Fruit fly (Drosophila melanogaster): ENCODE data around the gene CG31538.

The CG31538 gene

dm6 chr3R:5277735-5278134, at the start of gene CG31538:
Gene CG31538 (minus strand): TSS chr3R:5277835.
- no peak for TF ChIP-seq CG17801 (GFP tag; optimal IDR thresholded peaks at IDR 0.05; ENCODE audit: partially characterized antibody)

dm6 chr3R:5326166-5326565, 48.5 kb upstream of the CG31538 start:
- TF ChIP-seq CG17801 (GFP tag; optimal IDR thresholded peaks at IDR 0.05; ENCODE audit: partially characterized antibody) = no peak

dm6 chr3R:5323741-5324538, 46.3 kb upstream of the CG31538 start:
- peak; percentile 66 for TF ChIP-seq CG17801 (GFP tag; optimal IDR thresholded peaks at IDR 0.05; ENCODE audit: partially characterized antibody)

- peak; percentile 49 for TF ChIP-seq CG17801 (GFP tag; optimal IDR thresholded peaks at IDR 0.05; ENCODE audit: partially characterized antibody)
Observed at dm6 chr3R:5322182-5322609, 44.6 kb upstream of the CG31538 start.

- TF ChIP-seq CG17801 (GFP tag; optimal IDR thresholded peaks at IDR 0.05; ENCODE audit: partially characterized antibody) = no peak
Observed at dm6 chr3R:5320672-5321071, 43.0 kb upstream of the CG31538 start.

dm6 chr3R:5319059-5319785, 41.6 kb upstream of the CG31538 start:
- no peak for TF ChIP-seq CG17801 (GFP tag; optimal IDR thresholded peaks at IDR 0.05; ENCODE audit: partially characterized antibody)

- TF ChIP-seq CG17801 (GFP tag; optimal IDR thresholded peaks at IDR 0.05; ENCODE audit: partially characterized antibody) = peak; percentile 27
Observed at dm6 chr3R:5317654-5318129, 40.1 kb upstream of the CG31538 start.

dm6 chr3R:5316790-5317189, 39.2 kb upstream of the CG31538 start:
- TF ChIP-seq CG17801 (GFP tag; optimal IDR thresholded peaks at IDR 0.05; ENCODE audit: partially characterized antibody) = no peak

- no peak for TF ChIP-seq CG17801 (GFP tag; optimal IDR thresholded peaks at IDR 0.05; ENCODE audit: partially characterized antibody)
Observed at dm6 chr3R:5315871-5316270, 38.2 kb upstream of the CG31538 start.

dm6 chr3R:5315050-5315643, 37.5 kb upstream of the CG31538 start:
- no peak for TF ChIP-seq CG17801 (GFP tag; optimal IDR thresholded peaks at IDR 0.05; ENCODE audit: partially characterized antibody)

dm6 chr3R:5310250-5310649, 32.6 kb upstream of the CG31538 start:
- TF ChIP-seq CG17801 (GFP tag; optimal IDR thresholded peaks at IDR 0.05; ENCODE audit: partially characterized antibody) = no peak

dm6 chr3R:5309234-5309798, 31.7 kb upstream of the CG31538 start:
- TF ChIP-seq CG17801 (GFP tag; optimal IDR thresholded peaks at IDR 0.05; ENCODE audit: partially characterized antibody) = no peak

- no peak for TF ChIP-seq CG17801 (GFP tag; optimal IDR thresholded peaks at IDR 0.05; ENCODE audit: partially characterized antibody)
Observed at dm6 chr3R:5308137-5308797, 30.6 kb upstream of the CG31538 start.

dm6 chr3R:5305850-5306483, 28.3 kb upstream of the CG31538 start:
- TF ChIP-seq CG17801 (GFP tag; optimal IDR thresholded peaks at IDR 0.05; ENCODE audit: partially characterized antibody) = no peak
